Fruit fly (Drosophila melanogaster) whole organism, wandering third instar larva: ENCODE measurements around the gene bt.

Source experiments
- jim ChIP-seq: fragments of 175-275, 200-325 bp; sonication (Bioruptor generic); optimal IDR thresholded peaks from 2 replicates; lab custom pipeline; 2016; ENCODE audit warnings: missing biosample characterization, mild to moderate bottlenecking, missing genetic modification characterization
- lola ChIP-seq: fragments of >200 bp; optimal IDR thresholded peaks from 2 replicates; lab custom pipeline; 2017; ENCODE audit warnings: missing biosample characterization, missing genetic modification characterization

- TF ChIP-seq lola (GFP tag; lab: Kevin White, UChicago) (no peak), jim (no peak)
Measured at dm6 chr4:708665-709064, 15.5 kb upstream of the bt start.
